Fruit fly (Drosophila melanogaster) whole organism, adult: ENCODE measurements around the gene Hr39.

ENCODE experiments used
- CG33017 ChIP-seq: fragments of 200-800 bp; sonication (Bioruptor generic); optimal IDR thresholded peaks from 2 replicates; lab custom pipeline; 2018; ENCODE audit warnings: missing biosample characterization, mild to moderate bottlenecking, missing genetic modification characterization, moderate library complexity
- Crg-1 ChIP-seq: fragments of 200-800 bp; sonication (Bioruptor generic); optimal IDR thresholded peaks from 2 replicates; lab custom pipeline; 2016; ENCODE audit warnings: missing biosample characterization, missing genetic modification characterization
- kay ChIP-seq: fragments of 200-800 bp; sonication (Bioruptor generic); peaks from one replicate; lab custom pipeline; 2016; ENCODE audit warnings: missing biosample characterization, missing genetic modification characterization, borderline replicate concordance

- TF ChIP-seq Crg-1 (GFP tag; lab: Kevin White, UChicago): no peak
- TF ChIP-seq CG33017: no peak
- TF ChIP-seq kay (GFP tag; lab: Kevin White, UChicago): no peak
Observed at dm6 chr2L:21243964-21244466, 7.0 kb downstream of the Hr39 start.
